Worm (Caenorhabditis elegans) whole organism, young adult: ENCODE results near the gene mrpl-21.

ENCODE experiments used
- F10E7.11 ChIP-seq: sonication (generic microtip); optimal IDR thresholded peaks from 2 replicates; lab custom pipeline; 2017; ENCODE audit warnings: mild to moderate bottlenecking, missing genetic modification characterization, moderate library complexity, missing compliant biosample characterization
- F23B12.7 ChIP-seq: sonication (generic microtip); optimal IDR thresholded peaks from 2 replicates; lab custom pipeline; 2017; ENCODE audit warnings: missing genetic modification characterization, mild to moderate bottlenecking, missing compliant biosample characterization, antibody characterized with exemption, moderate library complexity; ENCODE audit not compliant: insufficient read depth
- F37B4.10 ChIP-seq: fragments of 200-800 bp; sonication (Bioruptor generic); IDR thresholded peaks from 2 replicates; pipeline ENCODE4 v1.3.6; 2022; ENCODE audit warnings: missing genetic modification characterization, missing compliant biosample characterization
- F39B2.1 ChIP-seq: fragments of 200-800 bp; sonication (Bioruptor generic); IDR thresholded peaks from 2 replicates; pipeline ENCODE4 v1.3.6; 2022; ENCODE audit warnings: missing genetic modification reagents, missing genetic modification characterization, missing compliant biosample characterization
- F55B11.4 ChIP-seq: sonication (generic microtip); optimal IDR thresholded peaks from 2 replicates; lab custom pipeline; 2016; ENCODE audit warnings: missing compliant biosample characterization, missing genetic modification characterization, borderline replicate concordance; ENCODE audit not compliant: insufficient read depth
- F57A8.1 ChIP-seq: fragments of 200-800 bp; sonication (Bioruptor generic); optimal IDR thresholded peaks from 2 replicates; lab custom pipeline; 2018; ENCODE audit warnings: mild to moderate bottlenecking, missing genetic modification characterization, moderate library complexity, missing compliant biosample characterization
- K11D2.4 ChIP-seq: fragments of 200-800 bp; sonication (Bioruptor generic); IDR thresholded peaks from 2 replicates; pipeline ENCODE4 v1.3.6; 2022; ENCODE audit warnings: missing genetic modification reagents, missing genetic modification characterization, missing compliant biosample characterization
- K12H6.12 ChIP-seq: fragments of 200-800 bp; sonication (Bioruptor generic); optimal IDR thresholded peaks from 2 replicates; lab custom pipeline; 2018; ENCODE audit warnings: mild to moderate bottlenecking, missing genetic modification characterization, missing compliant biosample characterization
- Y67H2A.10 ChIP-seq: fragments of 200-800 bp; sonication (Bioruptor generic); conservative IDR thresholded peaks from 2 replicates; pipeline ENCODE4 v1.3.6; 2022; ENCODE audit warnings: missing genetic modification reagents, missing genetic modification characterization, missing compliant biosample characterization
- aptf-2 ChIP-seq: fragments of 200-800 bp; sonication (Bioruptor generic); conservative IDR thresholded peaks from 2 replicates; pipeline ENCODE4 v1.3.6; 2022; ENCODE audit warnings: missing genetic modification reagents, missing genetic modification characterization, missing compliant biosample characterization
- aptf-3 ChIP-seq: fragments of 200-800 bp; sonication (Bioruptor generic); IDR thresholded peaks from 2 replicates; pipeline ENCODE4 v1.3.6; 2022; ENCODE audit warnings: missing genetic modification characterization, missing compliant biosample characterization
- atf-7 ChIP-seq: sonication (generic microtip); optimal IDR thresholded peaks from 2 replicates; lab custom pipeline; 2017; ENCODE audit warnings: mild to moderate bottlenecking, missing genetic modification characterization, missing compliant biosample characterization
- bed-2 ChIP-seq: fragments of 200-800 bp; sonication (Bioruptor generic); IDR thresholded peaks from 2 replicates; pipeline ENCODE4 v1.3.6; 2022; ENCODE audit warnings: missing genetic modification reagents, missing genetic modification characterization, missing compliant biosample characterization
- cebp-1 ChIP-seq, 2 experiments: fragments of 200-800 bp in 1 of 2; sonication (Bioruptor generic) in 1 of 2; sonication (generic microtip) in 1 of 2; IDR thresholded peaks in 1 of 2; optimal IDR thresholded peaks in 1 of 2; 2 replicates each; pipeline versions ENCODE4 v1.3.6 to Lab custom; 2017 to 2022; ENCODE audit warnings: missing compliant biosample characterization in 2 of 2, missing genetic modification characterization in 2 of 2, mild to moderate bottlenecking in 1 of 2, missing genetic modification reagents in 1 of 2, moderate library complexity in 1 of 2
- ceh-27 ChIP-seq: fragments of 200-800 bp; sonication (Bioruptor generic); optimal IDR thresholded peaks from 2 replicates; lab custom pipeline; 2018; ENCODE audit warnings: mild to moderate bottlenecking, missing genetic modification characterization, moderate library complexity, missing compliant biosample characterization
- ceh-79 ChIP-seq: sonication (generic microtip); optimal IDR thresholded peaks from 2 replicates; lab custom pipeline; 2017; ENCODE audit warnings: mild to moderate bottlenecking, missing genetic modification characterization, missing compliant biosample characterization
- chd-7 ChIP-seq: sonication (generic microtip); optimal IDR thresholded peaks from 2 replicates; lab custom pipeline; 2016; ENCODE audit warnings: mild to moderate bottlenecking, missing genetic modification characterization, moderate library complexity, missing compliant biosample characterization
- efl-1 ChIP-seq: fragments of 150-350 bp; optimal IDR thresholded peaks from 2 replicates; lab custom pipeline; 2014; ENCODE audit warnings: missing biosample characterization, missing genetic modification reagents, missing genetic modification characterization
- egrh-3 ChIP-seq: fragments of 200-800 bp; sonication (Bioruptor generic); IDR thresholded peaks from 2 replicates; pipeline ENCODE4 v1.3.6; 2022; ENCODE audit warnings: missing genetic modification reagents, missing genetic modification characterization, missing compliant biosample characterization
- hmg-1.2 ChIP-seq: fragments of 200-800 bp; sonication (Bioruptor generic); IDR thresholded peaks from 2 replicates; pipeline ENCODE4 v1.3.6; 2022; ENCODE audit warnings: missing genetic modification reagents, missing genetic modification characterization, missing compliant biosample characterization
- hmg-20 ChIP-seq: fragments of 200-800 bp; sonication (Bioruptor generic); IDR thresholded peaks from 2 replicates; pipeline ENCODE4 v1.3.6; 2022; ENCODE audit warnings: missing genetic modification reagents, missing genetic modification characterization, missing compliant biosample characterization
- madf-10 ChIP-seq: sonication (generic microtip); optimal IDR thresholded peaks from 2 replicates; lab custom pipeline; 2016; ENCODE audit warnings: mild to moderate bottlenecking, missing genetic modification characterization, missing compliant biosample characterization
- madf-3 ChIP-seq: fragments of 200-800 bp; sonication (Bioruptor generic); IDR thresholded peaks from 2 replicates; pipeline ENCODE4 v1.3.6; 2022; ENCODE audit warnings: missing genetic modification reagents, missing genetic modification characterization, missing compliant biosample characterization
- madf-6 ChIP-seq: fragments of 200-800 bp; sonication (Bioruptor generic); IDR thresholded peaks from 2 replicates; pipeline ENCODE4 v1.3.6; 2022; ENCODE audit warnings: missing genetic modification reagents, missing genetic modification characterization, missing compliant biosample characterization
- madf-8 ChIP-seq: fragments of 200-800 bp; sonication (Bioruptor generic); conservative IDR thresholded peaks from 2 replicates; pipeline ENCODE4 v1.3.6; 2022; ENCODE audit warnings: missing genetic modification reagents, missing genetic modification characterization, missing compliant biosample characterization
- mcd-1 ChIP-seq: fragments of 200-800 bp; sonication (Bioruptor generic); IDR thresholded peaks from 2 replicates; pipeline ENCODE4 v1.3.6; 2022; ENCODE audit warnings: missing genetic modification reagents, missing genetic modification characterization, missing compliant biosample characterization
- nfya-2 ChIP-seq: fragments of 200-800 bp; sonication (Bioruptor generic); IDR thresholded peaks from 2 replicates; pipeline ENCODE4 v1.3.6; 2022; ENCODE audit warnings: missing genetic modification reagents, missing genetic modification characterization, missing compliant biosample characterization
- nhr-120 ChIP-seq: fragments of 200-800 bp; sonication (Bioruptor generic); IDR thresholded peaks from 2 replicates; pipeline ENCODE4 v1.3.6; 2022; ENCODE audit warnings: missing genetic modification characterization, missing compliant biosample characterization
- nhr-179 ChIP-seq: sonication (generic microtip); optimal IDR thresholded peaks from 2 replicates; lab custom pipeline; 2016; ENCODE audit warnings: mild to moderate bottlenecking, missing genetic modification characterization, missing compliant biosample characterization
- pha-4 ChIP-seq: fragments of 150-350 bp; sonication (generic microtip); optimal IDR thresholded peaks from 2 replicates; lab custom pipeline; 2014; ENCODE audit warnings: missing biosample characterization, missing genetic modification reagents, missing genetic modification characterization
- repo-1 ChIP-seq: sonication (generic microtip); optimal IDR thresholded peaks from 2 replicates; lab custom pipeline; 2017; ENCODE audit warnings: mild to moderate bottlenecking, missing genetic modification characterization, missing compliant biosample characterization
- sdz-38 ChIP-seq: sonication (generic microtip); optimal IDR thresholded peaks from 2 replicates; lab custom pipeline; 2016; ENCODE audit warnings: missing genotype, missing genetic modification characterization, missing compliant biosample characterization
- sea-2 ChIP-seq: fragments of 200-800 bp; sonication (Bioruptor generic); IDR thresholded peaks from 2 replicates; pipeline ENCODE4 v1.3.6; 2022; ENCODE audit warnings: missing genetic modification characterization, missing compliant biosample characterization
- snpc-1.1 ChIP-seq: sonication (generic microtip); optimal IDR thresholded peaks from 2 replicates; lab custom pipeline; 2017; ENCODE audit warnings: missing genetic modification characterization, mild to moderate bottlenecking, missing compliant biosample characterization, antibody characterized with exemption, moderate library complexity, missing genotype, missing genetic modification reagents; ENCODE audit not compliant: insufficient read depth
- snpc-3.4 ChIP-seq: sonication (generic microtip); optimal IDR thresholded peaks from 2 replicates; lab custom pipeline; 2017; ENCODE audit warnings: missing genetic modification characterization, mild to moderate bottlenecking, missing compliant biosample characterization, antibody characterized with exemption, moderate library complexity, missing genotype, missing genetic modification reagents
- somi-1 ChIP-seq: fragments of 200-800 bp; sonication (Bioruptor generic); optimal IDR thresholded peaks from 2 replicates; lab custom pipeline; 2018; ENCODE audit warnings: mild to moderate bottlenecking, missing genetic modification characterization, missing compliant biosample characterization
- tbx-9 ChIP-seq: sonication (generic microtip); optimal IDR thresholded peaks from 2 replicates; lab custom pipeline; 2016; ENCODE audit warnings: borderline replicate concordance, missing genetic modification characterization, inconsistent platforms, missing compliant biosample characterization
- unc-130 ChIP-seq: sonication (generic microtip); optimal IDR thresholded peaks from 2 replicates; lab custom pipeline; 2016; ENCODE audit warnings: missing genetic modification reagents, missing genetic modification characterization, missing compliant biosample characterization
- unc-62 ChIP-seq: fragments of 150-350 bp; optimal IDR thresholded peaks from 2 replicates; lab custom pipeline; 2014; ENCODE audit warnings: missing biosample characterization, missing genetic modification reagents, missing genetic modification characterization
- zfh-2 ChIP-seq: fragments of 200-800 bp; sonication (Bioruptor generic); conservative IDR thresholded peaks from 2 replicates; pipeline ENCODE4 v1.3.6; 2022; ENCODE audit warnings: missing genetic modification reagents, missing genetic modification characterization, missing compliant biosample characterization
- ztf-18 ChIP-seq: sonication (generic microtip); optimal IDR thresholded peaks from 2 replicates; lab custom pipeline; 2016; ENCODE audit warnings: missing genotype, mild to moderate bottlenecking, missing genetic modification characterization, missing compliant biosample characterization
- ztf-22 ChIP-seq: fragments of 200-800 bp; sonication (Bioruptor generic); optimal IDR thresholded peaks from 2 replicates; lab custom pipeline; 2018; ENCODE audit warnings: mild to moderate bottlenecking, missing genetic modification characterization, moderate library complexity, missing compliant biosample characterization

The mrpl-21 gene

ce11 chrIII:4280215-4281173 lies 37.1 kb upstream of the mrpl-21 start, which contains the start of gene sup-26:
Gene sup-26, minus strand, starts transcription at chrIII:4280224.
- TF ChIP-seq zfh-2 (GFP tag; lab: Robert Waterston, UW) (peak; percentile 93), hmg-1.2 (0 out of 2 replicates have a peak, but pooled peaks have one; percentile 39), K12H6.12 (tag; lab: Kevin White, UChicago) (peak; percentile 3), aptf-2 (GFP tag; lab: Robert Waterston, UW) (peak; percentile 56; the same call in 1 of the 2 replicates), madf-6 (GFP tag; lab: Robert Waterston, UW) (0 out of 2 replicates have a peak, but pooled peaks have one; percentile 6), egrh-3 (peak; percentile 66; the same call in 1 of the 2 replicates), ceh-79 (tag; lab: Kevin White, UChicago) (no peak), mcd-1 (GFP tag; lab: Robert Waterston, UW) (peak; percentile 29; the same call in 1 of the 2 replicates), atf-7 (tag; lab: Kevin White, UChicago) (no peak), F57A8.1 (GFP tag; lab: Kevin White, UChicago) (no peak), cebp-1 (GFP tag; IDR thresholded peaks at IDR 0.05; lab: Robert Waterston, UW) (no peak), cebp-1 (tag; optimal IDR thresholded peaks at IDR 0.05; lab: Kevin White, UChicago) (peak; percentile 41)
- TF ChIP-seq, all 124 proteins: peak for 8

- TF ChIP-seq nhr-179 (tag; lab: Kevin White, UChicago) = no peak
- no peak for TF ChIP-seq unc-130 (GFP tag; lab: Kevin White, UChicago)
- no peak for TF ChIP-seq nfya-2 (GFP tag; lab: Robert Waterston, UW)
- TF ChIP-seq madf-8 = no peak
- TF ChIP-seq repo-1 (tag; lab: Kevin White, UChicago) = no peak
- no peak for TF ChIP-seq snpc-3.4 (tag; lab: Kevin White, UChicago)
- TF ChIP-seq K11D2.4 (GFP tag; lab: Robert Waterston, UW) = no peak
- no peak for TF ChIP-seq somi-1 (GFP tag; lab: Kevin White, UChicago)
- no peak for TF ChIP-seq madf-3 (GFP tag; lab: Robert Waterston, UW)
- TF ChIP-seq bed-2 (GFP tag; lab: Robert Waterston, UW) = no peak
- no peak for TF ChIP-seq ceh-27 (GFP tag; lab: Kevin White, UChicago)
- TF ChIP-seq madf-10 (tag; lab: Kevin White, UChicago) = no peak
- no peak for TF ChIP-seq F10E7.11 (tag; lab: Kevin White, UChicago)
- TF ChIP-seq hmg-20 (GFP tag; lab: Robert Waterston, UW) = no peak
- no peak for TF ChIP-seq tbx-9 (tag; lab: Kevin White, UChicago)
- no peak for TF ChIP-seq snpc-1.1 (tag; lab: Kevin White, UChicago)
- no peak for TF ChIP-seq Y67H2A.10
- no peak for TF ChIP-seq sdz-38 (tag; lab: Kevin White, UChicago)
- no peak for TF ChIP-seq unc-62 (GFP tag; lab: Kevin White, UChicago)
- TF ChIP-seq F55B11.4 (tag; lab: Kevin White, UChicago) = no peak
- TF ChIP-seq, all 124 proteins: peak for 0
Observed at ce11 chrIII:4278203-4278602, 34.8 kb upstream of the mrpl-21 start.

ce11 chrIII:4277762-4278161 lies 34.4 kb upstream of the mrpl-21 start:
- no peak for TF ChIP-seq nhr-120 (GFP tag; lab: Robert Waterston, UW)
- TF ChIP-seq ceh-79 (tag; lab: Kevin White, UChicago) = no peak
- no peak for TF ChIP-seq ztf-22 (GFP tag; lab: Kevin White, UChicago)
- no peak for TF ChIP-seq F23B12.7 (tag; lab: Kevin White, UChicago)
- no peak for TF ChIP-seq sea-2 (GFP tag; lab: Robert Waterston, UW)
- TF ChIP-seq ceh-27 (GFP tag; lab: Kevin White, UChicago) = no peak
- TF ChIP-seq snpc-3.4 (tag; lab: Kevin White, UChicago) = no peak
- TF ChIP-seq F39B2.1 (GFP tag; lab: Robert Waterston, UW) = no peak
- TF ChIP-seq ztf-18 (tag; lab: Kevin White, UChicago) = no peak
- no peak for TF ChIP-seq F37B4.10 (GFP tag; lab: Robert Waterston, UW)
- TF ChIP-seq efl-1 (GFP tag; lab: Kevin White, UChicago) = no peak
- no peak for TF ChIP-seq chd-7 (tag; lab: Kevin White, UChicago)
- TF ChIP-seq somi-1 (GFP tag; lab: Kevin White, UChicago) = no peak
- no peak for TF ChIP-seq unc-62 (GFP tag; lab: Kevin White, UChicago)
- no peak for TF ChIP-seq aptf-3 (GFP tag; lab: Robert Waterston, UW)
- TF ChIP-seq pha-4 (tag; lab: Kevin White, UChicago) = no peak
